Fruit fly (Drosophila melanogaster): ENCODE measurements around the gene Sox21b.

Gene Sox21b

DNA sequence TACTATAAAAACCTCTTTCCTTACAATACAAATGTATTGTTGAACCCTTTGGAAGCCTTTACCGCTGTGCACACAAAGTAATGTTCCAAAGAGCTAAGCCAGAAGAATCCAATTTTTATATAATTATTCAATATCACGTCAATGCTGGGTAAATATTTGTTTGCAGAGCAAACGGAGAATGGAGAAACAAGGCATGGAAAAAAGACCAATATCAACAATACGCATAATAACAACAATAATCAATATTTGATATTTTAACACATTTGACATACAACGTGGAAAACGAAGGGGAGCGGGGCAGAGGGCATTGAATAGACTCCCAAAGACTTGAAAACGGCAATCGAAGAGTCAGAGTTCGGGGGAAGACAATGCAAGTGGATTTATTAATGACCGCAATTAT, 43.1 kb upstream of the Sox21b start (continued):
- TF ChIP-seq Lhr (GFP tag; optimal IDR thresholded peaks at IDR 0.05): peak; percentile 46
- no peak for TF ChIP-seq Dp (GFP tag; optimal IDR thresholded peaks at IDR 0.05)
- peak; percentile 43 for TF ChIP-seq D19A (tag; optimal IDR thresholded peaks at IDR 0.05)
- TF ChIP-seq CG10209 (GFP tag; optimal IDR thresholded peaks at IDR 0.05): peak; percentile 74
- peak; percentile 16 for TF ChIP-seq CG8388 (GFP tag; optimal IDR thresholded peaks at IDR 0.05)
- TF ChIP-seq BtbVII (GFP tag; optimal IDR thresholded peaks at IDR 0.05): peak; percentile 86
- no peak for TF ChIP-seq BEAF-32 (GFP tag; optimal IDR thresholded peaks at IDR 0.05)
- peak; percentile 45 for TF ChIP-seq CG11398 (GFP tag; optimal IDR thresholded peaks at IDR 0.05)
- TF ChIP-seq schlank (tag; optimal IDR thresholded peaks at IDR 0.05): peak; percentile 42
- TF ChIP-seq HHEX (GFP tag; optimal IDR thresholded peaks at IDR 0.05): peak; percentile 56
- no peak for TF ChIP-seq Bgb (GFP tag; IDR thresholded peaks at IDR 0.05; ENCODE audit: partially characterized antibody)
- TF ChIP-seq Dref (GFP tag; IDR thresholded peaks at IDR 0.05): no peak
- TF ChIP-seq HLH4C (GFP tag; IDR thresholded peaks at IDR 0.05; ENCODE audit: partially characterized antibody): no peak
- TF ChIP-seq exex (tag; optimal IDR thresholded peaks at IDR 0.05): no peak
- TF ChIP-seq pb (GFP tag; optimal IDR thresholded peaks at IDR 0.05): no peak
- TF ChIP-seq CG5245 (GFP tag; optimal IDR thresholded peaks at IDR 0.05): no peak
- TF ChIP-seq crc (GFP tag; optimal IDR thresholded peaks at IDR 0.05): no peak
- TF ChIP-seq zfh2 (GFP tag; optimal IDR thresholded peaks at IDR 0.05): no peak
- TF ChIP-seq Drgx (GFP tag; IDR thresholded peaks at IDR 0.05): no peak
- TF ChIP-seq H2.0 (GFP tag; IDR thresholded peaks at IDR 0.05): peak; percentile 35; the same call in 1 of the 2 replicates
- 0 out of 2 replicates have a peak, but pooled peaks have one; percentile 25 for TF ChIP-seq CG11247 (GFP tag; IDR thresholded peaks at IDR 0.05)
- TF ChIP-seq CG8924 (tag; optimal IDR thresholded peaks at IDR 0.05): peak; percentile 74
- peak; percentile 78 for TF ChIP-seq fd3F (GFP tag; optimal IDR thresholded peaks at IDR 0.05)
- TF ChIP-seq dm (GFP tag; optimal IDR thresholded peaks at IDR 0.05): no peak
- TF ChIP-seq sens-2 (GFP tag; IDR thresholded peaks at IDR 0.05): no peak
- TF ChIP-seq CG17328 (GFP tag; IDR thresholded peaks at IDR 0.05): peak; percentile 51
- no peak for TF ChIP-seq hbn (GFP tag; IDR thresholded peaks at IDR 0.05; ENCODE audit: partially characterized antibody)
- TF ChIP-seq CG9437 (GFP tag; optimal IDR thresholded peaks at IDR 0.05): no peak
- peak; percentile 52 for TF ChIP-seq CG1233 (GFP tag; optimal IDR thresholded peaks at IDR 0.05)
- TF ChIP-seq CG2120 (GFP tag; optimal IDR thresholded peaks at IDR 0.05): peak; percentile 52
- peak; percentile 94 for TF ChIP-seq chm (GFP tag; IDR thresholded peaks at IDR 0.05)
- no peak for TF ChIP-seq CG10979 (tag; optimal IDR thresholded peaks at IDR 0.05)
- peak; percentile 52 for TF ChIP-seq CG12769 (tag; optimal IDR thresholded peaks at IDR 0.05)
- no peak for TF ChIP-seq cas (GFP tag; IDR thresholded peaks at IDR 0.05)
- peak; percentile 54 for TF ChIP-seq CG6683 (GFP tag; optimal IDR thresholded peaks at IDR 0.05)
- TF ChIP-seq gsb (GFP tag; IDR thresholded peaks at IDR 0.05): no peak
- peak; percentile 46 for TF ChIP-seq tup (GFP tag; optimal IDR thresholded peaks at IDR 0.05)
- TF ChIP-seq CG6813 (GFP tag; optimal IDR thresholded peaks at IDR 0.05): peak; percentile 81
- no peak for TF ChIP-seq Hr78 (GFP tag; optimal IDR thresholded peaks at IDR 0.05)
- no peak for TF ChIP-seq btn (GFP tag; optimal IDR thresholded peaks at IDR 0.05)
- peak; percentile 77 for TF ChIP-seq CG3407 (GFP tag; optimal IDR thresholded peaks at IDR 0.05)
- no peak for TF ChIP-seq CG17829 (tag; optimal IDR thresholded peaks at IDR 0.05)
- no peak for TF ChIP-seq Abd-B (GFP tag; optimal IDR thresholded peaks at IDR 0.05)
- TF ChIP-seq nom (GFP tag; optimal IDR thresholded peaks at IDR 0.05): no peak
- no peak for TF ChIP-seq Oaz (GFP tag; IDR thresholded peaks at IDR 0.05)
- TF ChIP-seq crol (GFP tag; IDR thresholded peaks at IDR 0.05): peak; percentile 30; the same call in 1 of the 2 replicates
- TF ChIP-seq CG6791 (GFP tag; IDR thresholded peaks at IDR 0.05; ENCODE audit: partially characterized antibody): no peak
- no peak for TF ChIP-seq CG3726 (GFP tag; IDR thresholded peaks at IDR 0.05)
- TF ChIP-seq CG4617 (GFP tag; optimal IDR thresholded peaks at IDR 0.05; ENCODE audit: borderline replicate concordance): no peak
- no peak for TF ChIP-seq NC2β (GFP tag; optimal IDR thresholded peaks at IDR 0.05)
